Fruit fly (Drosophila melanogaster): ENCODE results near the gene ppk31.

Gene ppk31

dm6 chr3R:27162824-27163223, at the start of gene ppk31:
Gene ppk31, plus strand, starts transcription at chr3R:27163124.
- no peak for TF ChIP-seq CG2199 (GFP tag; IDR thresholded peaks at IDR 0.05)
- TF ChIP-seq sens (GFP tag) = no peak
- no peak for TF ChIP-seq grau (tag; optimal IDR thresholded peaks at IDR 0.05)
- no peak for TF ChIP-seq Nf-YB (GFP tag; optimal IDR thresholded peaks at IDR 0.05)
- no peak for TF ChIP-seq ash1 (GFP tag; optimal IDR thresholded peaks at IDR 0.05)
- no peak for TF ChIP-seq jigr1 (GFP tag; IDR thresholded peaks at IDR 0.05)
- no peak for TF ChIP-seq Side (GFP tag; optimal IDR thresholded peaks at IDR 0.05)
- no peak for TF ChIP-seq CG9215 (GFP tag; IDR thresholded peaks at IDR 0.05)
- no peak for TF ChIP-seq CG11085 (GFP tag; IDR thresholded peaks at IDR 0.05)
- no peak for TF ChIP-seq Blimp-1 (GFP tag; optimal IDR thresholded peaks at IDR 0.05)
- no peak for TF ChIP-seq pho (GFP tag; optimal IDR thresholded peaks at IDR 0.05)

dm6 chr3R:27116465-27117092, 46.3 kb upstream of the ppk31 start, which contains the start of the genes CG6066 and CG5880:
Gene CG6066, minus strand, starts transcription at chr3R:27116707.
Gene CG5880, plus strand, starts transcription at chr3R:27116745.
- TF ChIP-seq salm (tag; optimal IDR thresholded peaks at IDR 0.05) = no peak
- no peak for TF ChIP-seq Dbx (GFP tag; IDR thresholded peaks at IDR 0.05)
- TF ChIP-seq CG10431 (GFP tag; optimal IDR thresholded peaks at IDR 0.05) = no peak
- no peak for TF ChIP-seq sc (optimal IDR thresholded peaks at IDR 0.05)
- no peak for TF ChIP-seq sc (GFP tag; optimal IDR thresholded peaks at IDR 0.05)
- peak; percentile 90 for TF ChIP-seq Dll (GFP tag; IDR thresholded peaks at IDR 0.05; ENCODE audit: partially characterized antibody)
- no peak for TF ChIP-seq seq (GFP tag; IDR thresholded peaks at IDR 0.05)
- no peak for TF ChIP-seq CG33213 (GFP tag; optimal IDR thresholded peaks at IDR 0.05)
- TF ChIP-seq yki (optimal IDR thresholded peaks at IDR 0.05) = no peak
- no peak for TF ChIP-seq ac (GFP tag; optimal IDR thresholded peaks at IDR 0.05)
- peak; percentile 85 for TF ChIP-seq Opbp (GFP tag; IDR thresholded peaks at IDR 0.05; ENCODE audit: partially characterized antibody)
- TF ChIP-seq Sin3A (optimal IDR thresholded peaks at IDR 0.05) = peak; percentile 76
- no peak for TF ChIP-seq CG5245 (GFP tag; optimal IDR thresholded peaks at IDR 0.05)
- TF ChIP-seq gcm (GFP tag; optimal IDR thresholded peaks at IDR 0.05) = no peak
- TF ChIP-seq CG1832 (GFP tag; optimal IDR thresholded peaks at IDR 0.05) = peak; percentile 60
- TF ChIP-seq Antp (GFP tag; optimal IDR thresholded peaks at IDR 0.05) = no peak
- no peak for TF ChIP-seq fru (optimal IDR thresholded peaks at IDR 0.05)
- TF ChIP-seq CG18619 (GFP tag; optimal IDR thresholded peaks at IDR 0.05) = no peak
- TF ChIP-seq H15 (GFP tag; IDR thresholded peaks at IDR 0.05) = no peak
- TF ChIP-seq CG17568 (GFP tag; optimal IDR thresholded peaks at IDR 0.05) = no peak
- no peak for TF ChIP-seq Taf1 (GFP tag; IDR thresholded peaks at IDR 0.05)
- 0 out of 2 replicates have a peak, but pooled peaks have one; percentile 2 for TF ChIP-seq CG16779 (GFP tag; IDR thresholded peaks at IDR 0.05)
- TF ChIP-seq CG32767 (GFP tag; IDR thresholded peaks at IDR 0.05) = no peak
- TF ChIP-seq row (GFP tag; IDR thresholded peaks at IDR 0.05) = 0 out of 3 replicates have a peak, but pooled peaks have one; percentile 7
- TF ChIP-seq CG3838 (GFP tag; optimal IDR thresholded peaks at IDR 0.05) = no peak
- TF ChIP-seq nmo (GFP tag; optimal IDR thresholded peaks at IDR 0.05) = peak; percentile 9
- no peak for TF ChIP-seq dpn (GFP tag; optimal IDR thresholded peaks at IDR 0.05)
- TF ChIP-seq CG32772 (GFP tag; IDR thresholded peaks at IDR 0.05) = no peak
- no peak for TF ChIP-seq CG1603 (tag; optimal IDR thresholded peaks at IDR 0.05)
- TF ChIP-seq cato (GFP tag; optimal IDR thresholded peaks at IDR 0.05; ENCODE audit: borderline replicate concordance) = no peak
- TF ChIP-seq Dp (GFP tag; optimal IDR thresholded peaks at IDR 0.05) = peak; percentile 32
- no peak for TF ChIP-seq slbo (GFP tag; IDR thresholded peaks at IDR 0.05)
- no peak for TF ChIP-seq CG6765 (GFP tag; optimal IDR thresholded peaks at IDR 0.05)
- peak; percentile 82 for TF ChIP-seq CG16813 (GFP tag; IDR thresholded peaks at IDR 0.05; ENCODE audit: partially characterized antibody)
- no peak for TF ChIP-seq ham (GFP tag; IDR thresholded peaks at IDR 0.05)
- no peak for TF ChIP-seq Oli (tag; optimal IDR thresholded peaks at IDR 0.05)
- TF ChIP-seq CG10147 (GFP tag; optimal IDR thresholded peaks at IDR 0.05) = no peak
- peak; percentile 67 for TF ChIP-seq CG4617 (GFP tag; optimal IDR thresholded peaks at IDR 0.05; ENCODE audit: borderline replicate concordance)
- TF ChIP-seq Med (GFP tag) = peak; percentile 65
- no peak for TF ChIP-seq wek (GFP tag; optimal IDR thresholded peaks at IDR 0.05)
